Worm (Caenorhabditis elegans): Measurements from ENCODE around the gene mrpl-50.

DNA sequence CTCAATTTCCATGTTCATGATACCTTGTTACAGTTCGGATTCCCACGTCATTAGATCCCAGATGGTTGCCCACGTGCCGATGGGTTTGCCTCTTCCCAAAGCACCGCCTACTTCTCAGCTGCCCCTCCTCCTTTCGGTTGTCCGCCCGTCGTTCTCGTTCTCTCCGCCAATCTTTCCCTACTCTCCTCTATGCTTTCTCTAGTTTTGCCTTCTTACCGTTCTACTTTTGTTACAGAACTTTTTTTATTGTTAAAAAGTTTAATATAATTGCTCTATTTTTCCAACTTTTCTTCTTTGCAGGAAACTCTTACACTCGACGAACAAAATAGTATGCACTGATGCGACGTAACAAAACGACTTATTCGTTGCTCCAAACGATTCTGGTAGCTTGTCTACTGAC, 33.1 kb upstream of the mrpl-50 start, which contains the start of gene lat-1:
- TF ChIP-seq K12H6.12 (tag; optimal IDR thresholded peaks at IDR 0.05) (no peak), ama-1 (optimal IDR thresholded peaks at IDR 0.05) (no peak), ama-1 (GFP tag; optimal IDR thresholded peaks at IDR 0.05) (no peak), unc-130 (GFP tag; optimal IDR thresholded peaks at IDR 0.05) (no peak), F55B11.4 (tag; optimal IDR thresholded peaks at IDR 0.05; ENCODE audit: borderline replicate concordance, insufficient read depth) (no peak), B0261.1 (tag; optimal IDR thresholded peaks at IDR 0.05) (no peak), cebp-1 (GFP tag; IDR thresholded peaks at IDR 0.05) (no peak), cebp-1 (tag; optimal IDR thresholded peaks at IDR 0.05) (no peak), xnd-1 (tag; optimal IDR thresholded peaks at IDR 0.05) (no peak), B0019.2 (GFP tag; conservative IDR thresholded peaks at IDR 0.05) (no peak)

Data from whole organism, young adult.